Worm (Caenorhabditis elegans) whole organism, L4 larva: ENCODE results near the gene ZK84.1.
A peak's percentile ranks its signal among the peaks of the same experiment; 100 is the strongest.

Source experiments
- aly-2 ChIP-seq: sonication (generic microtip); optimal IDR thresholded peaks from 2 replicates; lab custom pipeline; 2018; ENCODE audit warnings: missing biosample characterization, missing genetic modification characterization
- ctbp-1 ChIP-seq: fragments of 200-800 bp; sonication (Bioruptor generic); IDR thresholded peaks from 2 replicates; pipeline ENCODE4 v1.3.6; 2022; ENCODE audit warnings: missing genetic modification reagents, missing genetic modification characterization, missing compliant biosample characterization
- lsy-2 ChIP-seq, 2 experiments: fragments of 150-350 bp in 1 of 2; sonication (generic microtip) in 1 of 2; optimal IDR thresholded peaks; 2 replicates each; lab custom pipeline; 2014 to 2017; ENCODE audit warnings: missing biosample characterization in 2 of 2, missing genetic modification characterization in 2 of 2
- nhr-10 ChIP-seq: fragments of 150-350 bp; optimal IDR thresholded peaks from 2 replicates; lab custom pipeline; 2014; ENCODE audit warnings: missing biosample characterization, missing genetic modification characterization
- nhr-11 ChIP-seq: fragments of 150-350 bp; optimal IDR thresholded peaks from 2 replicates; lab custom pipeline; 2014; ENCODE audit warnings: missing biosample characterization, missing genetic modification characterization
- nhr-77 ChIP-seq: fragments of 150-350 bp; optimal IDR thresholded peaks from 2 replicates; lab custom pipeline; 2014; ENCODE audit warnings: missing biosample characterization, missing genetic modification characterization
- zip-2 ChIP-seq: fragments of 150-350 bp; optimal IDR thresholded peaks from 2 replicates; lab custom pipeline; 2014; ENCODE audit warnings: missing biosample characterization, missing genetic modification characterization

- TF ChIP-seq nhr-77 (peak; percentile 31), nhr-10 (tag; lab: Kevin White, UChicago) (peak; percentile 22), aly-2 (tag; lab: Kevin White, UChicago) (no peak), ctbp-1 (GFP tag; lab: Robert Waterston, UW) (no peak), lsy-2 (tag; optimal IDR thresholded peaks at IDR 0.05; lab: Kevin White, UChicago) (peak in 1 of 2 experiments; percentile 8), nhr-11 (tag; lab: Kevin White, UChicago) (no peak), zip-2 (no peak)
Measured at ce11 chrII:6049546-6049945, 29.1 kb downstream of the ZK84.1 start.
